Worm (Caenorhabditis elegans) whole organism, L4 larva: Measurements from ENCODE around the gene srx-23.
A peak's percentile ranks its signal among the peaks of the same experiment; 100 is the strongest.

Experiments used
- F10B5.3 ChIP-seq: sonication (generic microtip); optimal IDR thresholded peaks from 2 replicates; lab custom pipeline; 2016; ENCODE audit warnings: mild to moderate bottlenecking, missing genetic modification characterization, missing compliant biosample characterization
- F44E2.7 ChIP-seq: fragments of 200-800 bp; sonication (Bioruptor generic); IDR thresholded peaks from 2 replicates; pipeline ENCODE4 v2.1.2; 2022; ENCODE audit warnings: missing genetic modification characterization, missing compliant biosample characterization
- R02D3.7 ChIP-seq: fragments of 150-350 bp; sonication (generic microtip); optimal IDR thresholded peaks from 3 replicates; lab custom pipeline; 2014; ENCODE audit warnings: missing biosample characterization, missing genetic modification characterization
- Y48G9A.11 ChIP-seq: fragments of 200-800 bp; sonication (Bioruptor generic); IDR thresholded peaks from 2 replicates; pipeline ENCODE4 v1.3.6; 2022; ENCODE audit warnings: missing genetic modification reagents, missing genetic modification characterization, missing compliant biosample characterization
- Y5F2A.4 ChIP-seq: fragments of 200-800 bp; sonication (Bioruptor generic); optimal IDR thresholded peaks from 2 replicates; lab custom pipeline; 2018; ENCODE audit warnings: mild to moderate bottlenecking, missing genetic modification characterization, missing compliant biosample characterization
- aly-2 ChIP-seq: sonication (generic microtip); optimal IDR thresholded peaks from 2 replicates; lab custom pipeline; 2018; ENCODE audit warnings: missing biosample characterization, missing genetic modification characterization
- ama-1 ChIP-seq: fragments of 150-350 bp; optimal IDR thresholded peaks from 2 replicates; lab custom pipeline; 2014; ENCODE audit warnings: inconsistent platforms, mixed read lengths
- arid-1 ChIP-seq: fragments of 200-800 bp; sonication (Bioruptor generic); conservative IDR thresholded peaks from 2 replicates; pipeline ENCODE4 v1.3.6; 2022; ENCODE audit warnings: missing genetic modification reagents, missing genetic modification characterization, missing compliant biosample characterization
- ceh-20 ChIP-seq: fragments of 200-800 bp; sonication (Bioruptor generic); IDR thresholded peaks from 2 replicates; pipeline ENCODE4 v1.3.6; 2022; ENCODE audit warnings: missing genetic modification reagents, missing genetic modification characterization, missing compliant biosample characterization
- ceh-28 ChIP-seq: fragments of 150-350 bp; optimal IDR thresholded peaks from 2 replicates; lab custom pipeline; 2014; ENCODE audit warnings: missing biosample characterization, missing genetic modification reagents, missing genetic modification characterization
- ceh-32 ChIP-seq: sonication (generic microtip); optimal IDR thresholded peaks from 2 replicates; lab custom pipeline; 2016; ENCODE audit warnings: mild to moderate bottlenecking, missing genetic modification characterization, missing compliant biosample characterization; ENCODE audit not compliant: poor library complexity
- ceh-44 ChIP-seq: fragments of 200-800 bp; sonication (Bioruptor generic); IDR thresholded peaks from 2 replicates; pipeline ENCODE4 v1.3.6; 2022; ENCODE audit warnings: missing genetic modification reagents, missing genetic modification characterization, missing compliant biosample characterization
- ceh-82 ChIP-seq: sonication (generic microtip); optimal IDR thresholded peaks from 2 replicates; lab custom pipeline; 2017; ENCODE audit warnings: missing biosample characterization, missing genetic modification characterization
- ces-1 ChIP-seq: fragments of 150-350 bp; sonication (generic microtip); optimal IDR thresholded peaks from 4 replicates; lab custom pipeline; 2014; ENCODE audit warnings: missing biosample characterization, missing genetic modification reagents, missing genetic modification characterization
- daf-12 ChIP-seq: fragments of 150-350 bp; optimal IDR thresholded peaks from 2 replicates; lab custom pipeline; 2014; ENCODE audit warnings: missing biosample characterization, missing genetic modification reagents, missing genetic modification characterization
- daf-19 ChIP-seq: fragments of 200-800 bp; sonication (Bioruptor generic); conservative IDR thresholded peaks from 2 replicates; pipeline ENCODE4 v1.3.6; 2022; ENCODE audit warnings: missing genetic modification characterization, missing compliant biosample characterization
- daf-8 ChIP-seq: fragments of 200-800 bp; sonication (Bioruptor generic); IDR thresholded peaks from 2 replicates; pipeline ENCODE4 v1.3.6; 2022; ENCODE audit warnings: missing genetic modification characterization, missing compliant biosample characterization
- dmd-6 ChIP-seq: fragments of 200-800 bp; sonication (Bioruptor generic); IDR thresholded peaks from 2 replicates; pipeline ENCODE4 v1.3.6; 2022; ENCODE audit warnings: missing genetic modification reagents, missing genetic modification characterization, missing compliant biosample characterization
- dmd-8 ChIP-seq: fragments of 200-800 bp; sonication (Bioruptor generic); IDR thresholded peaks from 2 replicates; pipeline ENCODE4 v1.3.6; 2022; ENCODE audit warnings: missing genetic modification characterization, missing compliant biosample characterization
- dmd-9 ChIP-seq: fragments of 200-800 bp; sonication (Bioruptor generic); IDR thresholded peaks from 2 replicates; pipeline ENCODE4 v1.3.6; 2022; ENCODE audit warnings: missing genetic modification reagents, missing genetic modification characterization, missing compliant biosample characterization
- dve-1 ChIP-seq: sonication (generic microtip); optimal IDR thresholded peaks from 2 replicates; lab custom pipeline; 2017; ENCODE audit warnings: antibody characterized with exemption, mild to moderate bottlenecking, missing genetic modification characterization, missing compliant biosample characterization; ENCODE audit not compliant: insufficient read depth
- egl-43 ChIP-seq: fragments of 200-800 bp; sonication (Bioruptor generic); IDR thresholded peaks from 2 replicates; pipeline ENCODE4 v1.3.6; 2022; ENCODE audit warnings: missing genetic modification reagents, missing genetic modification characterization, missing compliant biosample characterization
- fos-1 ChIP-seq: fragments of 150-350 bp; optimal IDR thresholded peaks from 2 replicates; lab custom pipeline; 2014; ENCODE audit warnings: missing biosample characterization, missing genetic modification characterization
- hmg-1.1 ChIP-seq: fragments of 200-800 bp; sonication (Bioruptor generic); IDR thresholded peaks from 2 replicates; pipeline ENCODE4 v1.3.6; 2022; ENCODE audit warnings: missing genetic modification reagents, missing genetic modification characterization, missing compliant biosample characterization
- lim-7 ChIP-seq: fragments of 200-800 bp; sonication (Bioruptor generic); IDR thresholded peaks from 2 replicates; pipeline ENCODE4 v1.3.6; 2022; ENCODE audit warnings: missing genetic modification characterization, missing compliant biosample characterization
- lin-1 ChIP-seq: fragments of 200-800 bp; sonication (Bioruptor generic); IDR thresholded peaks from 2 replicates; pipeline ENCODE4 v1.3.6; 2022; ENCODE audit warnings: missing genetic modification reagents, missing genetic modification characterization, missing compliant biosample characterization
- lin-13 ChIP-seq: fragments of 150-350 bp; optimal IDR thresholded peaks from 2 replicates; lab custom pipeline; 2014; ENCODE audit warnings: missing biosample characterization, missing genetic modification reagents, missing genetic modification characterization
- lin-15B ChIP-seq: fragments of 150-350 bp; sonication (generic microtip); optimal IDR thresholded peaks from 3 replicates; lab custom pipeline; 2014; ENCODE audit warnings: missing biosample characterization, missing genetic modification characterization
- lin-29 ChIP-seq: fragments of 200-800 bp; sonication (Bioruptor generic); IDR thresholded peaks from 2 replicates; pipeline ENCODE4 v1.3.6; 2022; ENCODE audit warnings: missing genetic modification reagents, missing genetic modification characterization, missing compliant biosample characterization
- lir-3 ChIP-seq: sonication (generic microtip); optimal IDR thresholded peaks from 2 replicates; lab custom pipeline; 2016; ENCODE audit warnings: mild to moderate bottlenecking, missing genetic modification characterization, missing compliant biosample characterization
- madf-5 ChIP-seq, 2 experiments: fragments of 200-800 bp; sonication (Bioruptor generic); IDR thresholded peaks; 2 replicates each; pipeline ENCODE4 v1.3.6; 2022; ENCODE audit warnings: missing compliant biosample characterization in 2 of 2, missing genetic modification characterization in 2 of 2
- mdt-29 ChIP-seq: fragments of 200-800 bp; sonication (Bioruptor generic); IDR thresholded peaks from 2 replicates; pipeline ENCODE4 v1.3.6; 2022; ENCODE audit warnings: missing genetic modification reagents, missing genetic modification characterization, missing compliant biosample characterization
- mep-1 ChIP-seq: fragments of 150-350 bp; sonication (generic microtip); optimal IDR thresholded peaks from 3 replicates; lab custom pipeline; 2014; ENCODE audit warnings: missing biosample characterization, missing genetic modification characterization
- mes-2 ChIP-seq: sonication (generic microtip); optimal IDR thresholded peaks from 2 replicates; lab custom pipeline; 2016; ENCODE audit warnings: missing genotype, mild to moderate bottlenecking, missing genetic modification characterization, missing compliant biosample characterization; ENCODE audit not compliant: poor library complexity, severe bottlenecking
- mxl-2 ChIP-seq: fragments of 200-800 bp; sonication (Bioruptor generic); conservative IDR thresholded peaks from 2 replicates; pipeline ENCODE4 v1.3.6; 2022; ENCODE audit warnings: missing genetic modification reagents, missing genetic modification characterization, missing compliant biosample characterization
- mxl-3 ChIP-seq: fragments of 200-800 bp; sonication (Bioruptor generic); optimal IDR thresholded peaks from 2 replicates; lab custom pipeline; 2018; ENCODE audit warnings: mild to moderate bottlenecking, missing genetic modification characterization, missing compliant biosample characterization
- nhr-102 ChIP-seq: sonication (generic microtip); optimal IDR thresholded peaks from 2 replicates; lab custom pipeline; 2016; ENCODE audit warnings: mild to moderate bottlenecking, missing genetic modification characterization, moderate library complexity, missing compliant biosample characterization
- nhr-111 ChIP-seq: fragments of 200-800 bp; sonication (Bioruptor generic); optimal IDR thresholded peaks from 2 replicates; lab custom pipeline; 2018; ENCODE audit warnings: mild to moderate bottlenecking, missing genetic modification characterization, missing compliant biosample characterization
- nhr-28 ChIP-seq: fragments of 150-350 bp; optimal IDR thresholded peaks from 2 replicates; lab custom pipeline; 2014; ENCODE audit warnings: missing biosample characterization, missing genetic modification characterization
- nhr-41 ChIP-seq: fragments of 200-800 bp; sonication (Bioruptor generic); IDR thresholded peaks from 2 replicates; pipeline ENCODE4 v1.3.6; 2022; ENCODE audit warnings: missing genetic modification reagents, missing genetic modification characterization, missing compliant biosample characterization
- nhr-48 ChIP-seq: sonication (generic microtip); optimal IDR thresholded peaks from 2 replicates; lab custom pipeline; 2016; ENCODE audit warnings: mild to moderate bottlenecking, missing genetic modification characterization, missing compliant biosample characterization
- nhr-6 ChIP-seq: fragments of 150-350 bp; optimal IDR thresholded peaks from 2 replicates; lab custom pipeline; 2014; ENCODE audit warnings: missing biosample characterization, missing genetic modification characterization
- nhr-77 ChIP-seq: fragments of 150-350 bp; optimal IDR thresholded peaks from 2 replicates; lab custom pipeline; 2014; ENCODE audit warnings: missing biosample characterization, missing genetic modification characterization
- rbr-2 ChIP-seq: sonication (generic microtip); optimal IDR thresholded peaks from 2 replicates; lab custom pipeline; 2016; ENCODE audit warnings: missing genotype, missing genetic modification characterization, missing compliant biosample characterization
- set-16 ChIP-seq: fragments of 200-800 bp; sonication (Bioruptor generic); IDR thresholded peaks from 2 replicates; pipeline ENCODE4 v1.3.6; 2022; ENCODE audit warnings: missing genetic modification reagents, missing genetic modification characterization, missing compliant biosample characterization
- spr-3 ChIP-seq: fragments of 200-800 bp; sonication (Bioruptor generic); optimal IDR thresholded peaks from 2 replicates; lab custom pipeline; 2018; ENCODE audit warnings: mild to moderate bottlenecking, missing genetic modification characterization, missing compliant biosample characterization
- unc-130 ChIP-seq: sonication (generic microtip); optimal IDR thresholded peaks from 2 replicates; lab custom pipeline; 2016; ENCODE audit warnings: missing genetic modification reagents, missing genetic modification characterization, missing compliant biosample characterization
- unc-62 ChIP-seq, 3 experiments: fragments of 150-350 bp in 1 of 3; sonication (generic microtip); optimal IDR thresholded peaks in 2 of 3; peaks in 1 of 3; 1 replicate in 1 of 3; 2 replicates in 2 of 3; lab custom pipeline; 2014 to 2017; ENCODE audit warnings: missing biosample characterization in 3 of 3, missing genetic modification characterization in 3 of 3, missing genetic modification reagents in 3 of 3, missing genotype in 1 of 3
- zip-11 ChIP-seq: fragments of 200-800 bp; sonication (Bioruptor generic); IDR thresholded peaks from 2 replicates; pipeline ENCODE4 v1.3.6; 2022; ENCODE audit warnings: missing genetic modification characterization, missing compliant biosample characterization
- zip-2 ChIP-seq: fragments of 150-350 bp; optimal IDR thresholded peaks from 2 replicates; lab custom pipeline; 2014; ENCODE audit warnings: missing biosample characterization, missing genetic modification characterization
- ztf-11 ChIP-seq: fragments of 150-350 bp; optimal IDR thresholded peaks from 2 replicates; lab custom pipeline; 2014; ENCODE audit warnings: missing biosample characterization, missing genetic modification characterization
- ztf-7 ChIP-seq: fragments of 150-350 bp; optimal IDR thresholded peaks from 2 replicates; lab custom pipeline; 2014; ENCODE audit warnings: missing biosample characterization, missing genetic modification characterization

The srx-23 gene

ce11 chrV:676550-677084 is 5.5 kb upstream of the srx-23 start, which contains the start of the genes fbxa-72 and srx-21 (continued):
- TF ChIP-seq lin-15B (tag; lab: Kevin White, UChicago) (no peak), ces-1 (GFP tag; lab: Kevin White, UChicago) (no peak), nhr-41 (no peak), Y48G9A.11 (GFP tag; lab: Robert Waterston, UW) (no peak), F10B5.3 (no peak), daf-19 (GFP tag; lab: Robert Waterston, UW) (no peak), dmd-8 (GFP tag; lab: Robert Waterston, UW) (no peak), nhr-111 (GFP tag; lab: Kevin White, UChicago) (no peak), Y5F2A.4 (GFP tag; lab: Kevin White, UChicago) (no peak), ceh-20 (no peak), R02D3.7 (tag; lab: Kevin White, UChicago) (no peak), mxl-3 (peak; percentile 36), ceh-82 (no peak), spr-3 (no peak), egl-43 (no peak), ztf-7 (tag; lab: Kevin White, UChicago) (no peak), aly-2 (no peak), mxl-2 (no peak), zip-11 (no peak), dmd-6 (GFP tag; lab: Robert Waterston, UW) (peak; percentile 75), dmd-9 (GFP tag; lab: Robert Waterston, UW) (no peak), daf-8 (GFP tag; lab: Robert Waterston, UW) (no peak), mdt-29 (GFP tag; lab: Robert Waterston, UW) (no peak), nhr-77 (tag; lab: Kevin White, UChicago) (peak; percentile 52), rbr-2 (tag; lab: Kevin White, UChicago) (no peak), daf-12 (no peak), arid-1 (no peak), nhr-102 (tag; lab: Kevin White, UChicago) (no peak), mep-1 (tag; lab: Kevin White, UChicago) (no peak), lin-13 (GFP tag; lab: Kevin White, UChicago) (no peak), fos-1 (no peak), ceh-28 (no peak), lin-1 (no peak), ztf-11 (tag; lab: Kevin White, UChicago) (no peak), ceh-44 (GFP tag; lab: Robert Waterston, UW) (no peak), lin-29 (no peak), ama-1 (lab: Kevin White, UChicago) (no peak), madf-5 (GFP tag; IDR thresholded peaks at IDR 0.05; lab: Robert Waterston, UW) (no peak), lir-3 (tag; lab: Kevin White, UChicago) (no peak), unc-130 (GFP tag; lab: Kevin White, UChicago) (no peak), ceh-32 (tag; lab: Kevin White, UChicago) (no peak), nhr-48 (tag; lab: Kevin White, UChicago) (no peak), mes-2 (tag; lab: Kevin White, UChicago) (peak; percentile 44), nhr-28 (tag; lab: Kevin White, UChicago) (peak; percentile 90), F44E2.7 (no peak), set-16 (no peak), nhr-6 (tag; lab: Kevin White, UChicago) (no peak), unc-62 (GFP tag; optimal IDR thresholded peaks at IDR 0.05 in 1 of 2; lab: Kevin White, UChicago) (peak in 1 of 2 experiments; percentile 80), unc-62 (tag; optimal IDR thresholded peaks at IDR 0.05; lab: Kevin White, UChicago) (no peak), zip-2 (tag; lab: Kevin White, UChicago) (no peak), hmg-1.1 (GFP tag; lab: Robert Waterston, UW) (no peak), lim-7 (GFP tag; lab: Robert Waterston, UW) (no peak), dve-1 (peak; percentile 43)
